Worm (Caenorhabditis elegans): Measurements from ENCODE around the gene C18A11.3.
A peak's percentile ranks its signal among the peaks of the same experiment; 100 is the strongest.

The C18A11.3 gene

DNA sequence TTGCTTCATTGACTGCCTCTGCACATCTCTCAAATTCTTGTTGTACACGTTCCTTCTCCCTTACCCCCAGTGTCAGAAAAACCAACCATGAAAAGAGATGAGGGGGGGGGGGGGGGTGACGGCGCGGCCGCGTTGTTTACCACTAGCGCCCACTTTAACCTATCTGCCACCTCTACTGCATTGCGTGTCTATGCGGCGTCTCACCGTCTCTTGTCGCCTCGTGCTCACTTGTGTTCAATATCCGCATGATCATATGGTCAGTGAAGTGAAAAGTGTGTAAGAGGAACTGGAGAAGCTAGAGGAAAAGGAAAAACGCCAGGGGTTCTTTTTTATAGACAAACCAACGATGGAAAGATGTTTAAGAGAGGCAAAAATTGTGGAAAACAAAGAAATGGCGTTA is 41.3 kb upstream of the C18A11.3 start (continued):
- TF ChIP-seq F33H1.4 (GFP tag; IDR thresholded peaks at IDR 0.05) (0 out of 2 replicates have a peak, but pooled peaks have one; percentile 9), dox-1 (GFP tag; IDR thresholded peaks at IDR 0.05) (peak; percentile 87), F10E7.11 (tag; optimal IDR thresholded peaks at IDR 0.05) (no peak), nfya-1 (tag; optimal IDR thresholded peaks at IDR 0.05; ENCODE audit: borderline replicate concordance, insufficient read depth) (no peak), tbp1 (GFP tag; optimal IDR thresholded peaks at IDR 0.05) (peak; percentile 66), sea-2 (GFP tag; IDR thresholded peaks at IDR 0.05) (no peak), ekl-4 (GFP tag; IDR thresholded peaks at IDR 0.05) (peak; percentile 56), lsy-27 (tag; optimal IDR thresholded peaks at IDR 0.05; ENCODE audit: borderline replicate concordance, insufficient read depth) (no peak), egl-44 (GFP tag; IDR thresholded peaks at IDR 0.05) (peak; percentile 80; the same call in 1 of the 2 replicates), zfh-2 (GFP tag; conservative IDR thresholded peaks at IDR 0.05) (peak; percentile 97), nhr-120 (GFP tag; IDR thresholded peaks at IDR 0.05) (no peak), nfya-2 (GFP tag; IDR thresholded peaks at IDR 0.05) (no peak), him-1 (tag; optimal IDR thresholded peaks at IDR 0.05) (no peak), hmg-20 (GFP tag; IDR thresholded peaks at IDR 0.05) (peak; percentile 50; the same call in 1 of the 2 replicates), efl-1 (GFP tag; optimal IDR thresholded peaks at IDR 0.05) (no peak), egrh-3 (GFP tag; IDR thresholded peaks at IDR 0.05) (peak; percentile 83), bed-1 (GFP tag; IDR thresholded peaks at IDR 0.05) (no peak), attf-5 (GFP tag; optimal IDR thresholded peaks at IDR 0.05) (peak; percentile 48), hlh-26 (GFP tag; conservative IDR thresholded peaks at IDR 0.05) (no peak), nhr-80 (tag; optimal IDR thresholded peaks at IDR 0.05) (peak; percentile 80), rpc-1 (optimal IDR thresholded peaks at IDR 0.05) (no peak), rpc-1 (tag; optimal IDR thresholded peaks at IDR 0.05) (no peak), T26A5.8 (tag; optimal IDR thresholded peaks at IDR 0.05) (no peak), T07F8.4 (tag; optimal IDR thresholded peaks at IDR 0.05) (no peak), Y53F4B.3 (GFP tag; IDR thresholded peaks at IDR 0.05) (no peak), F23B12.7 (tag; optimal IDR thresholded peaks at IDR 0.05; ENCODE audit: insufficient read depth) (peak; percentile 24), F22D6.2 (tag; optimal IDR thresholded peaks at IDR 0.05) (no peak), F37B4.10 (GFP tag; IDR thresholded peaks at IDR 0.05) (0 out of 2 replicates have a peak, but pooled peaks have one; percentile 26), lin-40 (tag; optimal IDR thresholded peaks at IDR 0.05) (peak; percentile 85), snpc-4 (GFP tag; optimal IDR thresholded peaks at IDR 0.05) (no peak), snpc-4 (tag; optimal IDR thresholded peaks at IDR 0.05) (peak in 3 of 4 experiments; percentile 15 to 51 (median 21)), B0336.3 (GFP tag; IDR thresholded peaks at IDR 0.05) (peak; percentile 74), rec-8 (tag; optimal IDR thresholded peaks at IDR 0.05) (no peak), snpc-3.4 (tag; optimal IDR thresholded peaks at IDR 0.05) (no peak), let-607 (tag; optimal IDR thresholded peaks at IDR 0.05) (peak in 1 of 2 experiments; percentile 13), zim-3 (tag; optimal IDR thresholded peaks at IDR 0.05) (peak; percentile 30), sptf-2 (GFP tag; optimal IDR thresholded peaks at IDR 0.05) (no peak), attf-3 (GFP tag; conservative IDR thresholded peaks at IDR 0.05) (no peak; the same call in 1 of the 2 replicates), repo-1 (tag; optimal IDR thresholded peaks at IDR 0.05) (peak; percentile 63), K11D2.4 (GFP tag; IDR thresholded peaks at IDR 0.05) (peak; percentile 81), Y53G8AR.9 (GFP tag; conservative IDR thresholded peaks at IDR 0.05) (peak; percentile 56; the same call in 1 of the 2 replicates), ets-4 (GFP tag; optimal IDR thresholded peaks at IDR 0.05) (peak; percentile 37), madf-8 (GFP tag; conservative IDR thresholded peaks at IDR 0.05) (no peak), sdz-38 (tag; optimal IDR thresholded peaks at IDR 0.05) (no peak), K12H6.12 (tag; optimal IDR thresholded peaks at IDR 0.05) (peak; percentile 94), mes-4 (tag; optimal IDR thresholded peaks at IDR 0.05) (no peak), B0035.1 (tag; optimal IDR thresholded peaks at IDR 0.05) (no peak), ztf-18 (tag; optimal IDR thresholded peaks at IDR 0.05) (peak; percentile 40), bed-2 (GFP tag; IDR thresholded peaks at IDR 0.05) (no peak)
